Worm (Caenorhabditis elegans): ENCODE measurements around the gene Y71H2B.11.

ce11 chrIII:2622870-2623269, 19.1 kb downstream of the Y71H2B.11 start, which contains the start of gene Y71H2B.2:
- TF ChIP-seq unc-39 (tag; optimal IDR thresholded peaks at IDR 0.05) (no peak), nhr-76 (tag; optimal IDR thresholded peaks at IDR 0.05) (no peak), elt-3 (tag; optimal IDR thresholded peaks at IDR 0.05) (no peak), nhr-12 (tag; optimal IDR thresholded peaks at IDR 0.05) (no peak), ceh-39 (tag; optimal IDR thresholded peaks at IDR 0.05) (no peak), snpc-4 (tag; optimal IDR thresholded peaks at IDR 0.05) (no peak), lsy-2 (tag; optimal IDR thresholded peaks at IDR 0.05) (no peak), elt-1 (tag; optimal IDR thresholded peaks at IDR 0.05; ENCODE audit: borderline replicate concordance, insufficient read depth) (no peak), blmp-1 (tag; optimal IDR thresholded peaks at IDR 0.05) (no peak), sem-2 (GFP tag; optimal IDR thresholded peaks at IDR 0.05) (no peak), pha-4 (tag; optimal IDR thresholded peaks at IDR 0.05) (no peak)
